Fruit fly (Drosophila melanogaster) whole organism, embryonic: ENCODE measurements around the gene CG8176.

Experiments
- Blimp-1 ChIP-seq: fragments of 200-800 bp; sonication (Bioruptor generic); optimal IDR thresholded peaks from 3 replicates; lab custom pipeline; 2018; ENCODE audit warnings: missing biosample characterization, missing genetic modification characterization, mild to moderate bottlenecking, moderate library complexity, missing genetic modification reagents
- CG10543 ChIP-seq: fragments of 200-800 bp; sonication (Bioruptor generic); optimal IDR thresholded peaks from 3 replicates; lab custom pipeline; 2017; ENCODE audit warnings: missing biosample characterization, mild to moderate bottlenecking, missing genetic modification characterization, moderate library complexity
- CG10654 ChIP-seq: fragments of 200-800 bp; sonication (Bioruptor generic); optimal IDR thresholded peaks from 2 replicates; lab custom pipeline; 2016; ENCODE audit warnings: missing biosample characterization, missing genetic modification characterization
- CG13424 ChIP-seq: fragments of 200-800 bp; sonication (Bioruptor generic); optimal IDR thresholded peaks from 2 replicates; lab custom pipeline; 2019; ENCODE audit warnings: missing biosample characterization, mild to moderate bottlenecking, missing genetic modification characterization, moderate library complexity
- CG13894 ChIP-seq: fragments of 200-800 bp; sonication (Bioruptor generic); optimal IDR thresholded peaks from 3 replicates; lab custom pipeline; 2018; ENCODE audit warnings: missing biosample characterization, mild to moderate bottlenecking, missing genetic modification characterization, moderate library complexity
- CG14710 ChIP-seq: fragments of 200-800 bp; sonication (Bioruptor generic); optimal IDR thresholded peaks from 3 replicates; lab custom pipeline; 2019; ENCODE audit warnings: missing biosample characterization, mild to moderate bottlenecking, missing genetic modification characterization, moderate library complexity
- CG15073 ChIP-seq: fragments of 200-800 bp; sonication (Bioruptor generic); optimal IDR thresholded peaks from 2 replicates; lab custom pipeline; 2016; ENCODE audit warnings: missing biosample characterization, missing genetic modification characterization
- CG15269 ChIP-seq: fragments of 200-800 bp; sonication (Bioruptor generic); optimal IDR thresholded peaks from 2 replicates; lab custom pipeline; 2018; ENCODE audit warnings: missing biosample characterization, mild to moderate bottlenecking, missing genetic modification characterization, moderate library complexity
- CG1647 ChIP-seq: fragments of 200-800 bp; sonication (Bioruptor generic); optimal IDR thresholded peaks from 3 replicates; lab custom pipeline; 2016; ENCODE audit warnings: missing biosample characterization, missing genetic modification characterization
- CG17361 ChIP-seq: fragments of 200-800 bp; sonication (Bioruptor generic); IDR thresholded peaks from 3 replicates; pipeline ENCODE4 v1.3.6; 2022; ENCODE audit warnings: missing biosample characterization, missing genetic modification characterization
- CG2875 ChIP-seq: fragments of 200-800 bp; sonication (Bioruptor generic); optimal IDR thresholded peaks from 2 replicates; lab custom pipeline; 2017; ENCODE audit warnings: missing biosample characterization, mild to moderate bottlenecking, missing genetic modification characterization, missing genetic modification reagents
- CG30431 ChIP-seq: fragments of 200-800 bp; sonication (Bioruptor generic); optimal IDR thresholded peaks from 2 replicates; lab custom pipeline; 2017; ENCODE audit warnings: missing biosample characterization, missing genetic modification characterization
- CG31365 ChIP-seq: fragments of 200-800 bp; sonication (Bioruptor generic); optimal IDR thresholded peaks from 2 replicates; lab custom pipeline; 2018; ENCODE audit warnings: missing biosample characterization, mild to moderate bottlenecking, missing genetic modification characterization
- CG3407 ChIP-seq: fragments of 200-800 bp; sonication (Bioruptor generic); optimal IDR thresholded peaks from 2 replicates; lab custom pipeline; 2018; ENCODE audit warnings: missing biosample characterization, mild to moderate bottlenecking, missing genetic modification characterization
- CG34422 ChIP-seq: fragments of 200-800 bp; sonication (Bioruptor generic); IDR thresholded peaks from 3 replicates; pipeline ENCODE4 v1.3.6; 2022; ENCODE audit warnings: missing biosample characterization, missing genetic modification characterization
- CG3726 ChIP-seq: fragments of 200-800 bp; sonication (Bioruptor generic); IDR thresholded peaks from 3 replicates; pipeline ENCODE4, ENCODE4 v1.3.6; 2022; ENCODE audit warnings: missing biosample characterization, missing genetic modification characterization
- CG7745 ChIP-seq: fragments of 200-800 bp; sonication (Bioruptor generic); optimal IDR thresholded peaks from 2 replicates; lab custom pipeline; 2018; ENCODE audit warnings: missing biosample characterization, mild to moderate bottlenecking, missing genetic modification characterization, moderate library complexity
- CG7987 ChIP-seq: fragments of 200-800 bp; sonication (Bioruptor generic); optimal IDR thresholded peaks from 2 replicates; lab custom pipeline; 2018; ENCODE audit warnings: missing biosample characterization, mild to moderate bottlenecking, missing genetic modification characterization, moderate library complexity
- CG8765 ChIP-seq: fragments of 200-800 bp; sonication (Bioruptor generic); IDR thresholded peaks from 2 replicates; pipeline ENCODE4 v1.3.6; 2022; ENCODE audit warnings: missing biosample characterization, missing genetic modification characterization
- CG9437 ChIP-seq: fragments of 200-800 bp; sonication (Bioruptor generic); optimal IDR thresholded peaks from 2 replicates; lab custom pipeline; 2018; ENCODE audit warnings: missing biosample characterization, mild to moderate bottlenecking, missing genetic modification characterization
- CTCF ChIP-seq: fragments of 200-800 bp; sonication (Bioruptor generic); optimal IDR thresholded peaks from 2 replicates; lab custom pipeline; 2017; ENCODE audit warnings: missing biosample characterization, mild to moderate bottlenecking, missing genetic modification characterization, moderate library complexity
- Dll ChIP-seq: fragments of 200-800 bp; sonication (Bioruptor generic); IDR thresholded peaks from 4 replicates; pipeline ENCODE4 v1.3.6; 2022; ENCODE audit warnings: missing biosample characterization, missing genetic modification characterization; ENCODE audit not compliant: partially characterized antibody
- HmgZ ChIP-seq: fragments of 200-800 bp; sonication (Bioruptor generic); optimal IDR thresholded peaks from 2 replicates; lab custom pipeline; 2018; ENCODE audit warnings: missing biosample characterization, mild to moderate bottlenecking, missing genetic modification characterization
- Hsf ChIP-seq: fragments of 200-800 bp; sonication (Bioruptor generic); optimal IDR thresholded peaks from 3 replicates; lab custom pipeline; 2016; ENCODE audit warnings: missing biosample characterization, missing genetic modification characterization
- Max ChIP-seq: fragments of 200-800 bp; sonication (Bioruptor generic); optimal IDR thresholded peaks from 2 replicates; lab custom pipeline; 2016; ENCODE audit warnings: missing biosample characterization, mild to moderate bottlenecking, missing genetic modification characterization
- Mrtf ChIP-seq: fragments of 200-800 bp; sonication (Bioruptor generic); IDR thresholded peaks from 3 replicates; pipeline ENCODE4 v1.3.6; 2022; ENCODE audit warnings: missing biosample characterization, missing genetic modification characterization
- Nf-YA ChIP-seq: fragments of 200-800 bp; sonication (Bioruptor generic); IDR thresholded peaks from 2 replicates; pipeline ENCODE4 v1.3.6; 2022; ENCODE audit warnings: missing biosample characterization, missing genetic modification characterization
- Sox102F ChIP-seq: fragments of 200-800 bp; sonication (Bioruptor generic); optimal IDR thresholded peaks from 2 replicates; lab custom pipeline; 2018; ENCODE audit warnings: missing biosample characterization, mild to moderate bottlenecking, missing genetic modification characterization, moderate library complexity
- ap ChIP-seq: fragments of 200-800 bp; sonication (Bioruptor generic); IDR thresholded peaks from 2 replicates; pipeline ENCODE4 v1.3.6; 2022; ENCODE audit warnings: missing biosample characterization, missing genetic modification characterization
- br ChIP-seq: fragments of >200 bp; optimal IDR thresholded peaks from 2 replicates; lab custom pipeline; 2017
- caup ChIP-seq: fragments of 200-800 bp; sonication (Bioruptor generic); optimal IDR thresholded peaks from 3 replicates; lab custom pipeline; 2017; ENCODE audit warnings: missing biosample characterization, mild to moderate bottlenecking, missing genetic modification characterization, moderate library complexity; ENCODE audit not compliant: severe bottlenecking
- chif ChIP-seq, 2 experiments: fragments of 200-800 bp; sonication (Bioruptor generic); optimal IDR thresholded peaks; 3 replicates each; lab custom pipeline; 2016; ENCODE audit warnings: missing biosample characterization in 2 of 2, missing genetic modification characterization in 2 of 2
- ems ChIP-seq: fragments of 200-800 bp; sonication (Bioruptor generic); optimal IDR thresholded peaks from 3 replicates; lab custom pipeline; 2016; ENCODE audit warnings: missing biosample characterization, missing genetic modification characterization
- esg ChIP-seq: fragments of 200-800 bp; sonication (Bioruptor generic); conservative IDR thresholded peaks from 2 replicates; pipeline ENCODE4 v1.3.6; 2022; ENCODE audit warnings: missing biosample characterization, missing genetic modification characterization
- fd96Cb ChIP-seq: fragments of 200-800 bp; sonication (Bioruptor generic); optimal IDR thresholded peaks from 2 replicates; lab custom pipeline; 2018; ENCODE audit warnings: missing biosample characterization, mild to moderate bottlenecking, missing genetic modification characterization, moderate library complexity
- h ChIP-seq: fragments of >200 bp; optimal IDR thresholded peaks from 2 replicates; lab custom pipeline; 2017
- kah ChIP-seq: fragments of 200-800 bp; sonication (Bioruptor generic); optimal IDR thresholded peaks from 2 replicates; lab custom pipeline; 2018; ENCODE audit warnings: missing biosample characterization, mild to moderate bottlenecking, missing genetic modification characterization
- knrl ChIP-seq: fragments of 200-800 bp; sonication (Bioruptor generic); IDR thresholded peaks from 3 replicates; pipeline ENCODE4 v1.3.6; 2022; ENCODE audit warnings: missing biosample characterization, missing genetic modification characterization; ENCODE audit not compliant: partially characterized antibody
- lab ChIP-seq: fragments of 200-800 bp; sonication (Bioruptor generic); optimal IDR thresholded peaks from 3 replicates; lab custom pipeline; 2017; ENCODE audit warnings: missing biosample characterization, missing genetic modification characterization, mild to moderate bottlenecking, moderate library complexity, missing genetic modification reagents
- lbe ChIP-seq: fragments of 200-800 bp; sonication (Bioruptor generic); optimal IDR thresholded peaks from 2 replicates; lab custom pipeline; 2016; ENCODE audit warnings: missing biosample characterization, mild to moderate bottlenecking, missing genetic modification characterization
- mam ChIP-seq: fragments of 200-800 bp; sonication (Bioruptor generic); optimal IDR thresholded peaks from 3 replicates; lab custom pipeline; 2016; ENCODE audit warnings: missing biosample characterization, missing genetic modification characterization
- mirr ChIP-seq: fragments of 200-800 bp; sonication (Bioruptor generic); optimal IDR thresholded peaks from 3 replicates; lab custom pipeline; 2018; ENCODE audit warnings: missing biosample characterization, mild to moderate bottlenecking, missing genetic modification characterization
- phol ChIP-seq: fragments of 200-800 bp; sonication (Bioruptor generic); optimal IDR thresholded peaks from 3 replicates; lab custom pipeline; 2018; ENCODE audit warnings: missing biosample characterization, mild to moderate bottlenecking, missing genetic modification characterization, moderate library complexity
- prd ChIP-seq, 3 experiments: fragments of >200 bp in 2 of 3; fragments of 200-800 bp in 1 of 3; sonication (Bioruptor generic) in 1 of 3; optimal IDR thresholded peaks in 2 of 3; IDR thresholded peaks in 1 of 3; 2 replicates in 2 of 3; 3 replicates in 1 of 3; pipeline versions ENCODE4 v1.3.6 to Lab custom; 2017 to 2022; ENCODE audit warnings: missing biosample characterization in 1 of 3, missing genetic modification characterization in 1 of 3
- slbo ChIP-seq: fragments of 200-800 bp; sonication (Bioruptor generic); IDR thresholded peaks from 2 replicates; pipeline ENCODE4 v1.3.6; 2022; ENCODE audit warnings: missing biosample characterization, missing genetic modification characterization
- tin ChIP-seq: fragments of 200-800 bp; sonication (Bioruptor generic); optimal IDR thresholded peaks from 3 replicates; lab custom pipeline; 2016; ENCODE audit warnings: missing biosample characterization, missing genetic modification characterization
- tll ChIP-seq, 2 experiments: fragments of 200-800 bp in 1 of 2; fragments of >200 bp in 1 of 2; sonication (Bioruptor generic) in 1 of 2; optimal IDR thresholded peaks; 2 replicates each; lab custom pipeline; 2017 to 2019; ENCODE audit warnings: missing biosample characterization in 2 of 2, missing genetic modification characterization in 2 of 2, mild to moderate bottlenecking in 1 of 2, moderate library complexity in 1 of 2
- unpg ChIP-seq: fragments of 200-800 bp; sonication (Bioruptor generic); optimal IDR thresholded peaks from 3 replicates; lab custom pipeline; 2018; ENCODE audit warnings: missing biosample characterization, mild to moderate bottlenecking, missing genetic modification characterization, moderate library complexity
- wor ChIP-seq: fragments of 200-800 bp; sonication (Bioruptor generic); IDR thresholded peaks from 2 replicates; pipeline ENCODE4 v1.3.6; 2022; ENCODE audit warnings: missing biosample characterization, missing genetic modification characterization
- yki ChIP-seq: fragments of >200 bp; optimal IDR thresholded peaks from 3 replicates; lab custom pipeline; 2018
- z ChIP-seq: fragments of 200-800 bp; sonication (Bioruptor generic); IDR thresholded peaks from 3 replicates; pipeline ENCODE4 v1.3.6; 2022; ENCODE audit warnings: missing biosample characterization, missing genetic modification characterization
- zfh1 ChIP-seq: fragments of 200-800 bp; sonication (Bioruptor generic); IDR thresholded peaks from 3 replicates; pipeline ENCODE4 v1.3.6; 2022; ENCODE audit warnings: missing biosample characterization, missing genetic modification characterization

Gene CG8176

DNA sequence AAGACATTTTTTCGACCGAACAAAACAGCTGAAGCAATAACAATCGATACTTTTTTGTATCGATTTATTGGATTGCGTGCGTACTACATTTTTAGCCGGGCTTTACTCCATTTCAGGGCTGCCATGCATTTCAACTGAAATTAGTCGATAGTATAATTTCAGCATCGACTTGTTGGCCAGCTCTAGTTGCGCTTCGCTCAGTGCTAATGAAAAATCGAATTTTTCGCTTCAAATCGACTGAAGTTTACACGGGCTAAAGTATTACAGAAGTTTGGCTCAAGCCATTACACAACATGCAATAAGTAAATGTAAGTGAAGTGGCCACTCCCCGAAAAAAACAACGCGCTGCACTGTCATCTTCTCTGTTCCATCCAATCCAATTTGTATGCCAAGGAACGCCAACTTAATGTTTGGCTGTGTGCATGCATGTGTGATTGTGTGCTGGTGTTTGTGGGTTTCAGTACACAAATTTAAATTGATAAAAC, at the start of gene CG8176, which contains the start of the genes mRpL47 and Kdm3 (continued):
- TF ChIP-seq CG8765 (GFP tag; lab: Robert Waterston, UW) (no peak), CG7987 (peak; percentile 76), CG10654 (GFP tag; lab: Kevin White, UChicago) (peak; percentile 52), CG13424 (tag; lab: Kevin White, UChicago) (peak; percentile 49), mam (GFP tag; lab: Kevin White, UChicago) (peak; percentile 90), CG31365 (tag; lab: Kevin White, UChicago) (no peak), CG3726 (GFP tag; lab: Robert Waterston, UW) (no peak), yki (lab: Kevin White, UChicago) (no peak), caup (peak; percentile 70), HmgZ (tag; lab: Kevin White, UChicago) (peak; percentile 95), br (lab: Kevin White, UChicago) (no peak), fd96Cb (no peak), lbe (no peak), CG3407 (GFP tag; lab: Kevin White, UChicago) (no peak), CG17361 (GFP tag; lab: Robert Waterston, UW) (no peak), unpg (GFP tag; lab: Kevin White, UChicago) (peak; percentile 25), lab (GFP tag; lab: Kevin White, UChicago) (no peak), z (no peak), Hsf (GFP tag; lab: Kevin White, UChicago) (peak; percentile 66), CG7745 (peak; percentile 55), Max (GFP tag; lab: Kevin White, UChicago) (peak; percentile 13), CG30431 (GFP tag; lab: Kevin White, UChicago) (peak; percentile 19), CG9437 (GFP tag; lab: Kevin White, UChicago) (no peak), CG15073 (GFP tag; lab: Kevin White, UChicago) (no peak), chif (GFP tag; optimal IDR thresholded peaks at IDR 0.05; lab: Kevin White, UChicago) (peak; percentile 53 to 60), CG15269 (tag; lab: Kevin White, UChicago) (no peak), CG34422 (GFP tag; lab: Robert Waterston, UW) (no peak), CG13894 (tag; lab: Kevin White, UChicago) (no peak), prd (optimal IDR thresholded peaks at IDR 0.05; lab: Kevin White, UChicago) (no peak), prd (GFP tag; IDR thresholded peaks at IDR 0.05; lab: Robert Waterston, UW) (no peak), Nf-YA (GFP tag; lab: Robert Waterston, UW) (no peak), CG10543 (GFP tag; lab: Kevin White, UChicago) (peak; percentile 70), Dll (GFP tag; lab: Robert Waterston, UW) (no peak), tll (GFP tag; optimal IDR thresholded peaks at IDR 0.05; lab: Kevin White, UChicago) (no peak), mirr (GFP tag; lab: Kevin White, UChicago) (peak; percentile 55), knrl (no peak), slbo (GFP tag; lab: Robert Waterston, UW) (no peak), phol (tag; lab: Kevin White, UChicago) (peak; percentile 87), CG2875 (GFP tag; lab: Kevin White, UChicago) (no peak), h (lab: Kevin White, UChicago) (no peak), tin (GFP tag; lab: Kevin White, UChicago) (peak; percentile 68), zfh1 (GFP tag; lab: Robert Waterston, UW) (no peak), wor (GFP tag; lab: Robert Waterston, UW) (no peak), Blimp-1 (GFP tag; lab: Kevin White, UChicago) (no peak), Mrtf (GFP tag; lab: Robert Waterston, UW) (no peak), kah (GFP tag; lab: Kevin White, UChicago) (no peak), CTCF (GFP tag; lab: Kevin White, UChicago) (peak; percentile 45), ems (GFP tag; lab: Kevin White, UChicago) (peak; percentile 35), ap (GFP tag; lab: Robert Waterston, UW) (no peak), CG14710 (tag; lab: Kevin White, UChicago) (peak; percentile 86), esg (GFP tag; lab: Robert Waterston, UW) (no peak), CG1647 (GFP tag; lab: Kevin White, UChicago) (peak; percentile 86), Sox102F (GFP tag; lab: Kevin White, UChicago) (no peak)
